Fruit fly (Drosophila melanogaster) whole organism, prepupa: Measurements from ENCODE around the gene hale.

Experiments used
- Ets96B ChIP-seq: fragments of 200-800 bp; optimal IDR thresholded peaks from 2 replicates; lab custom pipeline; 2019; ENCODE audit warnings: missing biosample characterization, mild to moderate bottlenecking, missing genetic modification characterization, moderate library complexity
- Gug ChIP-seq: fragments of 200-800 bp; sonication (Bioruptor generic); IDR thresholded peaks from 2 replicates; pipeline ENCODE4 v1.3.6; 2022; ENCODE audit warnings: missing biosample characterization, missing genetic modification characterization
- Met ChIP-seq: fragments of 200-800 bp; sonication (Bioruptor generic); optimal IDR thresholded peaks from 3 replicates; lab custom pipeline; 2016; ENCODE audit warnings: missing biosample characterization, missing genetic modification characterization
- esn ChIP-seq: fragments of 200-800 bp; sonication (Bioruptor generic); optimal IDR thresholded peaks from 2 replicates; lab custom pipeline; 2016; ENCODE audit warnings: missing biosample characterization, mild to moderate bottlenecking, missing genetic modification characterization, moderate library complexity
- topi ChIP-seq: fragments of 200-800 bp; sonication (Bioruptor generic); optimal IDR thresholded peaks from 3 replicates; lab custom pipeline; 2016; ENCODE audit warnings: missing biosample characterization, missing genetic modification characterization
- vri ChIP-seq: fragments of 200-800 bp; sonication (Bioruptor generic); optimal IDR thresholded peaks from 3 replicates; lab custom pipeline; 2016; ENCODE audit warnings: missing biosample characterization, mild to moderate bottlenecking, missing genetic modification characterization

- TF ChIP-seq Ets96B (tag; lab: Kevin White, UChicago) (no peak), vri (no peak), Met (GFP tag; lab: Kevin White, UChicago) (no peak), esn (GFP tag; lab: Kevin White, UChicago) (no peak), topi (GFP tag; lab: Kevin White, UChicago) (no peak), Gug (no peak)
These were observed 3.2 kb upstream of the hale start, which contains the start of gene Csas for dm6 chr3L:19988891-19989290.
